Fruit fly (Drosophila melanogaster): Measurements from ENCODE around the gene Pex7.
A peak's percentile ranks its signal among the peaks of the same experiment; 100 is the strongest.

Pex7 gene

DNA sequence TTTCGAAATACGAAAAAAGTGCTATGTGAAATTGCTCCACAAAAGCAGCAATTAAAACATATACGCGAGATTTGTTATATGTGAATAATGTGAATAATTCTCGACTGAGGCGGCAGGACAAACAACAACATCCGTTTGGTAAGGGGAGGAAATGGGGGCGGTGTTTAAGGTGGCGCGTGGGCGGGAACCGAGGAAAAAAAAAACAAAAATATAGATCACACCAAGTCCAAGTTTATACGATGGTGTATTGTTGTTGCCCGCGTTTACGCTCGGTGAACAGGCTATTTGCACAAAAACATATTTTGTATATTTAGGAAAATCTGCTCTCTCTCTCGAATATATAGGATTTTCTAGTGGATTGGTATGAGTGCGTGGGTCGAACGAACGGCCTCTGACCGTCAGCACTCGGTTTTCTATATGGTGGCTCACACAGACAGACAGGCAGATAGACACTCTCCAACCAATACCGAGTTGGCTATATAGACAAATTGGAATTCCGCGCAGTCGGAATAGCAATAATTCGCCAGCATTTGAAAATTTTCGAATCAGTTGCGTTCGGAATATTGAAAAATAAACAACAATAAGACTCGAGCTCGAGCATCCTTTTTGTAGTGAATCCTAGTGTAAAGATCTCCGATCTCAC, 17.1 kb upstream of the Pex7 start:
- no peak for TF ChIP-seq CG8478 (optimal IDR thresholded peaks at IDR 0.05)
- TF ChIP-seq Dll (optimal IDR thresholded peaks at IDR 0.05) = no peak
- TF ChIP-seq pan (optimal IDR thresholded peaks at IDR 0.05) = no peak
- no peak for TF ChIP-seq psq (optimal IDR thresholded peaks at IDR 0.05)
- TF ChIP-seq usp (GFP tag; optimal IDR thresholded peaks at IDR 0.05) = no peak
- no peak for TF ChIP-seq EcR (GFP tag; optimal IDR thresholded peaks at IDR 0.05)

- no peak for TF ChIP-seq EcR (GFP tag; optimal IDR thresholded peaks at IDR 0.05)
- TF ChIP-seq usp (GFP tag; optimal IDR thresholded peaks at IDR 0.05) = no peak
- no peak for TF ChIP-seq CG8478 (optimal IDR thresholded peaks at IDR 0.05)
- no peak for TF ChIP-seq Dll (optimal IDR thresholded peaks at IDR 0.05)
- TF ChIP-seq pan (optimal IDR thresholded peaks at IDR 0.05) = no peak
- TF ChIP-seq psq (optimal IDR thresholded peaks at IDR 0.05) = no peak
Measured at dm6 chr3L:8633614-8634325, 13.2 kb upstream of the Pex7 start, which contains the start of gene Cdc6. Gene Cdc6, minus strand, starts transcription at chr3L:8634069.

dm6 chr3L:8640139-8640538, 6.8 kb upstream of the Pex7 start, which contains the start of gene Cpr66D:
Gene Cpr66D, plus strand, starts transcription at chr3L:8640439.
- no peak for TF ChIP-seq psq (optimal IDR thresholded peaks at IDR 0.05)
- TF ChIP-seq Dll (optimal IDR thresholded peaks at IDR 0.05) = no peak
- TF ChIP-seq usp (GFP tag; optimal IDR thresholded peaks at IDR 0.05) = no peak
- TF ChIP-seq pan (optimal IDR thresholded peaks at IDR 0.05) = no peak
- TF ChIP-seq CG8478 (optimal IDR thresholded peaks at IDR 0.05) = no peak
- TF ChIP-seq EcR (GFP tag; optimal IDR thresholded peaks at IDR 0.05) = no peak

DNA sequence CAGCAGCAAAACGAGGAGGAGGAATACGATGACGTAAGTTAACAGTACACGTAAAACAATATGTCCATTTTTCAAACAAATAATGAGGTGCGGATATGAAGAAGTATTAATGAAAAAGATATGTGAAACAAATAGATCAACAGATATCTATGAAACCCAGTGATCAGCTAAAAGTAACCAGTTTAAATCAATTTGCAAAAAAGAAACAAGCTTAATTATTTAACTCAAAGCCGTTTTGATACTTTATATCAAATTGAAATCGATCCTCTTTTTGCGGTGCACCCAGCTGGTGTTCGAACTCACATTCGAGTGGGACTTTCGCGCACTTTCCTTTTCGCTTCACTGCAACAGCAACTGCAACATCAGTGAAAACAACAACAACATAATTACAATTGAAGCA, 5.9 kb upstream of the Pex7 start:
- no peak for TF ChIP-seq EcR (GFP tag; optimal IDR thresholded peaks at IDR 0.05)
- TF ChIP-seq usp (GFP tag; optimal IDR thresholded peaks at IDR 0.05) = no peak
- TF ChIP-seq CG8478 (optimal IDR thresholded peaks at IDR 0.05) = no peak
- no peak for TF ChIP-seq Dll (optimal IDR thresholded peaks at IDR 0.05)
- no peak for TF ChIP-seq pan (optimal IDR thresholded peaks at IDR 0.05)
- no peak for TF ChIP-seq psq (optimal IDR thresholded peaks at IDR 0.05)

dm6 chr3L:8643810-8644552, 3.0 kb upstream of the Pex7 start:
- TF ChIP-seq psq (optimal IDR thresholded peaks at IDR 0.05) (no peak), usp (GFP tag; optimal IDR thresholded peaks at IDR 0.05) (no peak), CG8478 (optimal IDR thresholded peaks at IDR 0.05) (no peak), pan (optimal IDR thresholded peaks at IDR 0.05) (no peak), Dll (optimal IDR thresholded peaks at IDR 0.05) (no peak), EcR (GFP tag; optimal IDR thresholded peaks at IDR 0.05) (no peak)

DNA sequence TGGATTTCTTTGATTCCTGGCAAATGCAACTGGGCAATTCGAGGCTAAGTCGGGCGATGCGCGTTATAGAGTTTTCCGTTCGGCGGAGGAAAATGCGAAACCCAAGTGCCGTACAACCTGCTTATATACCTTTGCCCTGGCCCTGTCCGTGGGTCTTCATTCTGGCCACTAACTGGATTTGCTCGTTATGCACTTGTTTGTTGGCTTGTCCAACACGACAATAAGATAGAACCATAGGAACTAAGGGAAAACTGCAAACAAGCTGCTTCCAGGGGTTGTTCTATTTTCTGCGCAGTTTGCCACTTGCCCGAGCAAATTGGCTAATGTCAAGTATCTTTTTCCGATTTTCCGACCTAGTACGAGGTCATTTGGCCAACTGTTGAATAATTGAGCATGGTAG, 1.9 kb downstream of the Pex7 start, which contains the start of gene Arr2:
Gene Arr2 (minus strand): TSS at position 101 of the 400 bp plus-strand sequence.
- TF ChIP-seq EcR (GFP tag; optimal IDR thresholded peaks at IDR 0.05) (no peak), Dll (optimal IDR thresholded peaks at IDR 0.05) (no peak), CG8478 (optimal IDR thresholded peaks at IDR 0.05) (no peak), pan (optimal IDR thresholded peaks at IDR 0.05) (no peak), psq (optimal IDR thresholded peaks at IDR 0.05) (no peak), usp (GFP tag; optimal IDR thresholded peaks at IDR 0.05) (no peak)

DNA sequence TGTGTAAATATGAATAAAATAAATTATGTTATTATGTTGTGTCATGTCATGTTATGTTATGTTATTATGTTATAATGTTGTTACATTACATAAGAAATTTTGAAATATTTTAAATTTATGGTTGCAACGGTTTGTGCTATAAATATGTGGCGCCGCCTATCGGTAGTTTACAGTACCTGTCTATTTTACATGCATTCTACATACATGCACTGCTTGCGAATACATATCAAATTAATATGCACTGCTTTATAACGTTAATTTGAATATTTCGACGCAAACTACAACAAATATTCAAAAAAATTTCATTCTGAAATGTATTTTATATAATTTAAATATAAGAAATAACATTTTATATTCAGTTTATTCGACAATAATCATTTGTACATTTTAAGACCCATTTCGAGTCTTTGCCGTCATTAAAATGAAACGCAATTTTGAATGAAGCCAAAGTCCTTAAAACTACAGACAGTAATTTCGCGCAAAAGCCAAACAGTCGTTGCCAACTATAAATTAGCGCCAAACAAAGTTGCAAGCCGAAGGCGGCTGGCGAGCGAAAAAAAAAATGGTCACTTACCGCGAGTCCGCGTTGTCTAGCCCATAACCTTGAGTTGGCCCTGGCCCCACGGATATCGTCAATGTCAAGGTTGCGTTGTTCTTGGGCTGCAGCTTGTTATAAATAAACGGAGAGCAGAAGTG, 5.1 kb downstream of the Pex7 start:
- TF ChIP-seq psq (optimal IDR thresholded peaks at IDR 0.05) (no peak), pan (optimal IDR thresholded peaks at IDR 0.05) (no peak), CG8478 (optimal IDR thresholded peaks at IDR 0.05) (no peak), EcR (GFP tag; optimal IDR thresholded peaks at IDR 0.05) (no peak), usp (GFP tag; optimal IDR thresholded peaks at IDR 0.05) (no peak), Dll (optimal IDR thresholded peaks at IDR 0.05) (no peak)

DNA sequence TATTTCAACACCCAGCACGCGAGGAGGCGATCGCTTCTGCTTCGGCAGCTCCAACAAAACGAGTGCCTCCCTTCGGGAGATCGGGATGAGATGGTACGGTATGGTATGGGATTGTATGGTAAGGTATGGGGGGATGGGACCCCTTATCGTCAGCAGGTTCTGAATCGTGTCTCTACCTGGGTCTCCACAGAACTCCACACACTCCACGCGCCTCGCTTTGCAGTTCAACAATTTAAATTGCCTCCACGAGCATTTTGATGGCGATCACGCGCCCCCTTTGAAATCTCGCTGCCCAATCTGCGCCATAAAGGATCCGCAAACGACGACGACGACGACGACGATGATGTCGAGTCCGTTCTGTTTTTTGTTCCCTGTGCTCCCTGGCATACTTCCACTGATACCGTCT, 5.6 kb downstream of the Pex7 start:
- peak; percentile 11 for TF ChIP-seq Dll (optimal IDR thresholded peaks at IDR 0.05)
- no peak for TF ChIP-seq psq (optimal IDR thresholded peaks at IDR 0.05)

DNA sequence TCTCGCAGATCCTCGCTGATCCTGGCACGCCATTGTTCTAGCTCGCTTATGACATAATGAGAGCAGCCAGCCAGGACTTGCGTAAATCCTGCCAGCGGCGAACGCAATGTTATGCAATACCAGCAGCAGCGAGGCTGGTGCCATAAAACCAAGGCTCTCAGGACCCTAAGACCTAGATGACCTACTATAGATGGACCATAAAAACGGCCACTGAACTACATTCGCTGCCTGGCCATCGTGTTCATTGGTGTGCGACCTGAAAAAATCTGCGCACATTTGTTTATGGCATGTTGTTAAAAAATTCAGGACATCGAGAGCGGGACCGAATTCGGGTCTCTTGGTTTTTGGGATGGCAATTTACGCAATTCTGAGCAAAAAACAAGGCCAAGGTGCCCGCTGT, 6.6 kb downstream of the Pex7 start:
- TF ChIP-seq Dll (optimal IDR thresholded peaks at IDR 0.05) (no peak), EcR (GFP tag; optimal IDR thresholded peaks at IDR 0.05) (no peak)

dm6 chr3L:8655217-8655896, 8.4 kb downstream of the Pex7 start:
- TF ChIP-seq psq (optimal IDR thresholded peaks at IDR 0.05) = no peak
- TF ChIP-seq CG8478 (optimal IDR thresholded peaks at IDR 0.05) = no peak
- TF ChIP-seq usp (GFP tag; optimal IDR thresholded peaks at IDR 0.05) = no peak
- no peak for TF ChIP-seq EcR (GFP tag; optimal IDR thresholded peaks at IDR 0.05)
- TF ChIP-seq Dll (optimal IDR thresholded peaks at IDR 0.05) = no peak
- no peak for TF ChIP-seq pan (optimal IDR thresholded peaks at IDR 0.05)

DNA sequence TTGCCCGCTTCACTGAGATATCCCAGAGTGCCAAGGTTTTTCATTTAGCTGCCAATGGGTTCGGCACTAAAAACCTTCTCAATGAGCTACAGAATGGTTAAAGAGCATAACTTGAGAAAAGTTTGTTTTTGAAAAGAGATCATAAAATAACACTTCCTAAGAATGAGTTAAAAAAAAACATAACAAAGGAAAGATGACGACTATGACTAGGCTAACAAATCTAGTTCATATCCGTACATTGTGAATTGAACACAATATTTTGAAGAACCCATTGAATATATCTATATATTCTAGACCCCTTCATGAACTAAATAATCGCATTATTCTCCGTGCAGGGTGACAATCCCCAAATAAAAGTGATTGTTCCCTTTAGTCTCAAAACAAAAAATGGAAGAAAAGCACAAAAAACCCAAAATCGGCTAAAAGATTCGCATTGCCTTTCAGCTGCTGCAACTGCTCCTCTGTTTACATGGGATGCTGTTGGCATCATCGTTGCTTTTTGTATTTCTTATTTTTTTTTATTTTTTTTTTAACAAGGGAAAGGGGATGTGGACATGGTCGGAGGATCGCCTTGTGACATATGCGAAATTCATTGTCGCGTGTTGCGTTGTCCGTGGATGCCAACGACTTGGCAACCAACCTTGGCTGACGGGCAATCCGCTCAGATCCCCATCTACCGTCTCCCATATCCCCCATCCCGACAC, 9.9 kb downstream of the Pex7 start:
- no peak for TF ChIP-seq Dll (optimal IDR thresholded peaks at IDR 0.05)
- TF ChIP-seq usp (GFP tag; optimal IDR thresholded peaks at IDR 0.05) = no peak
- TF ChIP-seq CG8478 (optimal IDR thresholded peaks at IDR 0.05) = no peak
- no peak for TF ChIP-seq pan (optimal IDR thresholded peaks at IDR 0.05)
- no peak for TF ChIP-seq psq (optimal IDR thresholded peaks at IDR 0.05)
- no peak for TF ChIP-seq EcR (GFP tag; optimal IDR thresholded peaks at IDR 0.05)
